Worm (Caenorhabditis elegans) whole organism, young adult: ENCODE measurements around the gene C53A5.17.

Experiments used
- F23B12.7 ChIP-seq: sonication (generic microtip); optimal IDR thresholded peaks from 2 replicates; lab custom pipeline; 2017; ENCODE audit warnings: missing genetic modification characterization, mild to moderate bottlenecking, missing compliant biosample characterization, antibody characterized with exemption, moderate library complexity; ENCODE audit not compliant: insufficient read depth
- T07F8.4 ChIP-seq: sonication (generic microtip); optimal IDR thresholded peaks from 2 replicates; lab custom pipeline; 2016; ENCODE audit warnings: mild to moderate bottlenecking, missing genetic modification characterization, moderate library complexity, missing compliant biosample characterization
- Y53G8AR.9 ChIP-seq: fragments of 200-800 bp; sonication (Bioruptor generic); conservative IDR thresholded peaks from 2 replicates; pipeline ENCODE4 v1.3.6; 2022; ENCODE audit warnings: missing genetic modification reagents, missing genetic modification characterization, missing compliant biosample characterization
- ama-1 ChIP-seq, 3 experiments: fragments of 150-350 bp in 1 of 3; sonication (generic microtip) in 2 of 3; optimal IDR thresholded peaks; 2 replicates each; lab custom pipeline; 2014 to 2018; ENCODE audit warnings: missing biosample characterization in 2 of 3, missing genetic modification characterization in 2 of 3, missing genetic modification reagents in 2 of 3
- dpl-1 ChIP-seq: fragments of 150-350 bp; optimal IDR thresholded peaks from 2 replicates; lab custom pipeline; 2014; ENCODE audit warnings: missing biosample characterization, missing genetic modification reagents, missing genetic modification characterization
- ets-4 ChIP-seq: fragments of 200-800 bp; sonication (Bioruptor generic); optimal IDR thresholded peaks from 2 replicates; lab custom pipeline; 2018; ENCODE audit warnings: mild to moderate bottlenecking, missing genetic modification characterization, missing compliant biosample characterization
- nfya-2 ChIP-seq: fragments of 200-800 bp; sonication (Bioruptor generic); IDR thresholded peaks from 2 replicates; pipeline ENCODE4 v1.3.6; 2022; ENCODE audit warnings: missing genetic modification reagents, missing genetic modification characterization, missing compliant biosample characterization
- rec-8 ChIP-seq, 2 experiments: sonication (generic microtip); optimal IDR thresholded peaks; 2 replicates each; lab custom pipeline; 2016; ENCODE audit warnings: mild to moderate bottlenecking in 2 of 2, missing genetic modification characterization in 2 of 2, missing genetic modification reagents in 2 of 2, missing genotype in 2 of 2, missing biosample characterization in 1 of 2, missing compliant biosample characterization in 1 of 2, moderate library complexity in 1 of 2
- snpc-3.4 ChIP-seq: sonication (generic microtip); optimal IDR thresholded peaks from 2 replicates; lab custom pipeline; 2017; ENCODE audit warnings: missing genetic modification characterization, mild to moderate bottlenecking, missing compliant biosample characterization, antibody characterized with exemption, moderate library complexity, missing genotype, missing genetic modification reagents
- snpc-4 ChIP-seq, 5 experiments: fragments of 150-350 bp in 1 of 5; sonication (generic microtip) in 4 of 5; optimal IDR thresholded peaks; 2 replicates each; lab custom pipeline; 2014 to 2018; ENCODE audit warnings: missing genetic modification characterization in 5 of 5, missing biosample characterization in 3 of 5, antibody characterized with exemption in 2 of 5, mild to moderate bottlenecking in 2 of 5, missing compliant biosample characterization in 2 of 5, missing genotype in 2 of 5, moderate library complexity in 2 of 5, missing genetic modification reagents in 1 of 5
- unc-62 ChIP-seq: fragments of 150-350 bp; optimal IDR thresholded peaks from 2 replicates; lab custom pipeline; 2014; ENCODE audit warnings: missing biosample characterization, missing genetic modification reagents, missing genetic modification characterization

DNA sequence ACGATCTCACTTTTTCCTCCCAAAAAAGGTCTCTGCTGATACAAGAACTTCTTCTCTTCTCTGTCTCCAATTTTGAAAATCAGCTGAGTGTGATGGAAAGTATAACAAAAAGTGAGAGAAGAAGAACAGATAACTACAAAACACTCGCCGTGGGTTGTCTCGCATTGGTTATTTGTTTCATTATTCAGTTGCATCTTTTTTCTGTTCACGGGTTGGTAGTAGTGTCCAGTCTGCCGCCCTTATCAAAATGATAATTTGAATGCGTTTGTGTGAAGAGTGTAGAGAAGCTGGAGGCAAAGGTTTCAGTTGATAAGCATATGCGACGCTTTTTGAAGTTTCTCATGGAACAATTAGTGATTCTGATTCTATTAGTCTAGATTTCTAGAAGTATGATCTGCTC, 17.8 kb downstream of the C53A5.17 start:
- TF ChIP-seq Y53G8AR.9 (GFP tag; lab: Robert Waterston, UW), result no peak
- no peak for TF ChIP-seq rec-8 (tag; optimal IDR thresholded peaks at IDR 0.05; lab: Kevin White, UChicago)
- no peak for TF ChIP-seq ets-4 (GFP tag; lab: Kevin White, UChicago)
- TF ChIP-seq T07F8.4 (tag; lab: Kevin White, UChicago), result no peak
- TF ChIP-seq dpl-1 (GFP tag; lab: Kevin White, UChicago), result no peak
- no peak for TF ChIP-seq F23B12.7
- no peak for TF ChIP-seq snpc-4 (GFP tag; optimal IDR thresholded peaks at IDR 0.05; lab: Kevin White, UChicago)
- no peak for TF ChIP-seq snpc-4 (tag; optimal IDR thresholded peaks at IDR 0.05; lab: Kevin White, UChicago)
- TF ChIP-seq unc-62 (GFP tag; lab: Kevin White, UChicago), result no peak
- no peak for TF ChIP-seq ama-1 (optimal IDR thresholded peaks at IDR 0.05; lab: Kevin White, UChicago)
- no peak for TF ChIP-seq ama-1 (GFP tag; optimal IDR thresholded peaks at IDR 0.05; lab: Kevin White, UChicago)
- no peak for TF ChIP-seq snpc-3.4 (tag; lab: Kevin White, UChicago)
- no peak for TF ChIP-seq nfya-2
